Worm (Caenorhabditis elegans) whole organism, dauer: Measurements from ENCODE around the gene T28C6.10.

Experiments
- unc-62 ChIP-seq: sonication (generic microtip); optimal IDR thresholded peaks from 2 replicates; lab custom pipeline; 2017; ENCODE audit warnings: missing biosample characterization, missing genetic modification reagents, missing genetic modification characterization

T28C6.10 gene

ce11 chrIV:8850807-8851206 is 33.1 kb downstream of the T28C6.10 start:
- TF ChIP-seq unc-62 (GFP tag; lab: Kevin White, UChicago): no peak

ce11 chrIV:8852194-8852593 is 34.5 kb downstream of the T28C6.10 start, which contains the start of gene alp-1:
Gene alp-1, plus strand, starts transcription at chrIV:8852494.
- TF ChIP-seq unc-62 (GFP tag; lab: Kevin White, UChicago): no peak

ce11 chrIV:8853301-8853700 is 35.6 kb downstream of the T28C6.10 start:
- no peak for TF ChIP-seq unc-62 (GFP tag; lab: Kevin White, UChicago)

ce11 chrIV:8855963-8856362 is 38.2 kb downstream of the T28C6.10 start, which contains the start of gene T11B7.5:
Gene T11B7.5, minus strand, starts transcription at chrIV:8856063.
- TF ChIP-seq unc-62 (GFP tag; lab: Kevin White, UChicago): no peak

ce11 chrIV:8864672-8865071 is 46.9 kb downstream of the T28C6.10 start:
- no peak for TF ChIP-seq unc-62 (GFP tag; lab: Kevin White, UChicago)

ce11 chrIV:8865343-8865742 is 47.6 kb downstream of the T28C6.10 start, which contains the start of gene C09G9.1:
Gene C09G9.1, minus strand, starts transcription at chrIV:8865485.
- no peak for TF ChIP-seq unc-62 (GFP tag; lab: Kevin White, UChicago)

ce11 chrIV:8866092-8866491 is 48.4 kb downstream of the T28C6.10 start:
- no peak for TF ChIP-seq unc-62 (GFP tag; lab: Kevin White, UChicago)

ce11 chrIV:8867562-8867961 is 49.8 kb downstream of the T28C6.10 start:
- no peak for TF ChIP-seq unc-62 (GFP tag; lab: Kevin White, UChicago)
